Worm (Caenorhabditis elegans) whole organism, young adult: ENCODE results near the gene Y48A6B.9.

ENCODE experiments used
- B0261.1 ChIP-seq: sonication (generic microtip); optimal IDR thresholded peaks from 2 replicates; lab custom pipeline; 2016; ENCODE audit warnings: mild to moderate bottlenecking, missing genetic modification characterization, moderate library complexity, missing compliant biosample characterization
- B0336.3 ChIP-seq: fragments of 200-800 bp; sonication (Bioruptor generic); IDR thresholded peaks from 2 replicates; pipeline ENCODE4 v1.3.6; 2022; ENCODE audit warnings: missing genetic modification characterization, missing compliant biosample characterization
- C06A6.2 ChIP-seq: fragments of 200-800 bp; sonication (Bioruptor generic); conservative IDR thresholded peaks from 2 replicates; pipeline ENCODE4 v1.3.6; 2022; ENCODE audit warnings: missing genetic modification characterization, missing compliant biosample characterization
- D2030.7 ChIP-seq: fragments of 200-800 bp; sonication (Bioruptor generic); IDR thresholded peaks from 2 replicates; pipeline ENCODE4 v1.3.6; 2022; ENCODE audit warnings: missing genetic modification reagents, missing genetic modification characterization, missing compliant biosample characterization
- F37B4.10 ChIP-seq: fragments of 200-800 bp; sonication (Bioruptor generic); IDR thresholded peaks from 2 replicates; pipeline ENCODE4 v1.3.6; 2022; ENCODE audit warnings: missing genetic modification characterization, missing compliant biosample characterization
- F55B11.4 ChIP-seq: sonication (generic microtip); optimal IDR thresholded peaks from 2 replicates; lab custom pipeline; 2016; ENCODE audit warnings: missing compliant biosample characterization, missing genetic modification characterization, borderline replicate concordance; ENCODE audit not compliant: insufficient read depth
- F57A8.1 ChIP-seq: fragments of 200-800 bp; sonication (Bioruptor generic); optimal IDR thresholded peaks from 2 replicates; lab custom pipeline; 2018; ENCODE audit warnings: mild to moderate bottlenecking, missing genetic modification characterization, moderate library complexity, missing compliant biosample characterization
- T26A5.8 ChIP-seq: sonication (generic microtip); optimal IDR thresholded peaks from 2 replicates; lab custom pipeline; 2016; ENCODE audit warnings: missing genetic modification characterization, missing compliant biosample characterization
- Y53G8AR.9 ChIP-seq: fragments of 200-800 bp; sonication (Bioruptor generic); conservative IDR thresholded peaks from 2 replicates; pipeline ENCODE4 v1.3.6; 2022; ENCODE audit warnings: missing genetic modification reagents, missing genetic modification characterization, missing compliant biosample characterization
- Y56A3A.18 ChIP-seq: fragments of 200-800 bp; sonication (Bioruptor generic); IDR thresholded peaks from 2 replicates; pipeline ENCODE4 v1.3.6; 2022; ENCODE audit warnings: missing genetic modification reagents, missing genetic modification characterization, missing compliant biosample characterization
- Y67H2A.10 ChIP-seq: fragments of 200-800 bp; sonication (Bioruptor generic); conservative IDR thresholded peaks from 2 replicates; pipeline ENCODE4 v1.3.6; 2022; ENCODE audit warnings: missing genetic modification reagents, missing genetic modification characterization, missing compliant biosample characterization
- Y79H2A.3 ChIP-seq: fragments of 200-800 bp; sonication (Bioruptor generic); conservative IDR thresholded peaks from 2 replicates; pipeline ENCODE4 v1.3.6; 2022; ENCODE audit warnings: missing genetic modification reagents, missing genetic modification characterization, missing compliant biosample characterization
- aptf-2 ChIP-seq: fragments of 200-800 bp; sonication (Bioruptor generic); conservative IDR thresholded peaks from 2 replicates; pipeline ENCODE4 v1.3.6; 2022; ENCODE audit warnings: missing genetic modification reagents, missing genetic modification characterization, missing compliant biosample characterization
- attf-3 ChIP-seq: fragments of 200-800 bp; sonication (Bioruptor generic); conservative IDR thresholded peaks from 2 replicates; pipeline ENCODE4 v1.3.6; 2022; ENCODE audit warnings: missing genetic modification reagents, missing genetic modification characterization, missing compliant biosample characterization
- attf-5 ChIP-seq: fragments of 200-800 bp; sonication (Bioruptor generic); optimal IDR thresholded peaks from 2 replicates; lab custom pipeline; 2018; ENCODE audit warnings: mild to moderate bottlenecking, missing genetic modification characterization, missing compliant biosample characterization
- attf-6 ChIP-seq: fragments of 200-800 bp; sonication (Bioruptor generic); IDR thresholded peaks from 2 replicates; pipeline ENCODE4 v1.3.6; 2022; ENCODE audit warnings: missing genetic modification reagents, missing genetic modification characterization, missing compliant biosample characterization
- bed-1 ChIP-seq: fragments of 200-800 bp; sonication (Bioruptor generic); IDR thresholded peaks from 2 replicates; pipeline ENCODE4 v1.3.6; 2022; ENCODE audit warnings: missing genetic modification reagents, missing genetic modification characterization, missing compliant biosample characterization
- cebp-1 ChIP-seq, 2 experiments: fragments of 200-800 bp in 1 of 2; sonication (Bioruptor generic) in 1 of 2; sonication (generic microtip) in 1 of 2; IDR thresholded peaks in 1 of 2; optimal IDR thresholded peaks in 1 of 2; 2 replicates each; pipeline versions ENCODE4 v1.3.6 to Lab custom; 2017 to 2022; ENCODE audit warnings: missing compliant biosample characterization in 2 of 2, missing genetic modification characterization in 2 of 2, mild to moderate bottlenecking in 1 of 2, missing genetic modification reagents in 1 of 2, moderate library complexity in 1 of 2
- ceh-58 ChIP-seq: fragments of 200-800 bp; sonication (Bioruptor generic); IDR thresholded peaks from 2 replicates; pipeline ENCODE4 v1.3.6; 2022; ENCODE audit warnings: missing genetic modification characterization, missing compliant biosample characterization
- ceh-91 ChIP-seq: fragments of 200-800 bp; sonication (Bioruptor generic); IDR thresholded peaks from 2 replicates; pipeline ENCODE4 v1.3.6; 2022; ENCODE audit warnings: missing genetic modification reagents, missing genetic modification characterization, missing compliant biosample characterization
- chd-7 ChIP-seq: sonication (generic microtip); optimal IDR thresholded peaks from 2 replicates; lab custom pipeline; 2016; ENCODE audit warnings: mild to moderate bottlenecking, missing genetic modification characterization, moderate library complexity, missing compliant biosample characterization
- egl-18 ChIP-seq: fragments of 200-800 bp; sonication (Bioruptor generic); IDR thresholded peaks from 2 replicates; pipeline ENCODE4 v1.3.6; 2022; ENCODE audit warnings: missing genetic modification reagents, missing genetic modification characterization, missing compliant biosample characterization
- hmg-1.2 ChIP-seq: fragments of 200-800 bp; sonication (Bioruptor generic); IDR thresholded peaks from 2 replicates; pipeline ENCODE4 v1.3.6; 2022; ENCODE audit warnings: missing genetic modification reagents, missing genetic modification characterization, missing compliant biosample characterization
- hrde-1 ChIP-seq: sonication (generic microtip); optimal IDR thresholded peaks from 2 replicates; lab custom pipeline; 2016; ENCODE audit warnings: missing genetic modification characterization, mild to moderate bottlenecking, missing compliant biosample characterization, moderate library complexity, missing genotype, missing genetic modification reagents, borderline replicate concordance
- hsf-1 ChIP-seq: fragments of 200-800 bp; sonication (Bioruptor generic); IDR thresholded peaks from 2 replicates; pipeline ENCODE4 v1.3.6; 2022; ENCODE audit warnings: missing genetic modification reagents, missing genetic modification characterization, missing compliant biosample characterization
- let-526 ChIP-seq: fragments of 200-800 bp; sonication (Bioruptor generic); IDR thresholded peaks from 2 replicates; pipeline ENCODE4 v1.3.6; 2022; ENCODE audit warnings: missing genetic modification reagents, missing genetic modification characterization, missing compliant biosample characterization
- lin-26 ChIP-seq: fragments of 200-800 bp; sonication (Bioruptor generic); IDR thresholded peaks from 2 replicates; pipeline ENCODE4 v1.3.6; 2022; ENCODE audit warnings: missing genetic modification reagents, missing genetic modification characterization, missing compliant biosample characterization
- lin-54 ChIP-seq: fragments of 200-800 bp; sonication (Bioruptor generic); optimal IDR thresholded peaks from 2 replicates; lab custom pipeline; 2018; ENCODE audit warnings: mild to moderate bottlenecking, missing genetic modification characterization, missing compliant biosample characterization
- lsy-27 ChIP-seq: sonication (generic microtip); optimal IDR thresholded peaks from 2 replicates; lab custom pipeline; 2017; ENCODE audit warnings: missing genetic modification characterization, mild to moderate bottlenecking, missing compliant biosample characterization, antibody characterized with exemption, missing genotype, borderline replicate concordance; ENCODE audit not compliant: insufficient read depth
- madf-8 ChIP-seq: fragments of 200-800 bp; sonication (Bioruptor generic); conservative IDR thresholded peaks from 2 replicates; pipeline ENCODE4 v1.3.6; 2022; ENCODE audit warnings: missing genetic modification reagents, missing genetic modification characterization, missing compliant biosample characterization
- mcd-1 ChIP-seq: fragments of 200-800 bp; sonication (Bioruptor generic); IDR thresholded peaks from 2 replicates; pipeline ENCODE4 v1.3.6; 2022; ENCODE audit warnings: missing genetic modification reagents, missing genetic modification characterization, missing compliant biosample characterization
- nfya-1 ChIP-seq: sonication (generic microtip); optimal IDR thresholded peaks from 2 replicates; lab custom pipeline; 2017; ENCODE audit warnings: antibody characterized with exemption, missing compliant biosample characterization, missing genetic modification characterization, borderline replicate concordance; ENCODE audit not compliant: insufficient read depth
- nfya-2 ChIP-seq: fragments of 200-800 bp; sonication (Bioruptor generic); IDR thresholded peaks from 2 replicates; pipeline ENCODE4 v1.3.6; 2022; ENCODE audit warnings: missing genetic modification reagents, missing genetic modification characterization, missing compliant biosample characterization
- nfyb-1 ChIP-seq: fragments of 200-800 bp; sonication (Bioruptor generic); IDR thresholded peaks from 2 replicates; pipeline ENCODE4 v1.3.6; 2022; ENCODE audit warnings: missing genetic modification reagents, missing genetic modification characterization, missing compliant biosample characterization
- nhr-120 ChIP-seq: fragments of 200-800 bp; sonication (Bioruptor generic); IDR thresholded peaks from 2 replicates; pipeline ENCODE4 v1.3.6; 2022; ENCODE audit warnings: missing genetic modification characterization, missing compliant biosample characterization
- nhr-179 ChIP-seq: sonication (generic microtip); optimal IDR thresholded peaks from 2 replicates; lab custom pipeline; 2016; ENCODE audit warnings: mild to moderate bottlenecking, missing genetic modification characterization, missing compliant biosample characterization
- sdz-38 ChIP-seq: sonication (generic microtip); optimal IDR thresholded peaks from 2 replicates; lab custom pipeline; 2016; ENCODE audit warnings: missing genotype, missing genetic modification characterization, missing compliant biosample characterization
- sea-2 ChIP-seq: fragments of 200-800 bp; sonication (Bioruptor generic); IDR thresholded peaks from 2 replicates; pipeline ENCODE4 v1.3.6; 2022; ENCODE audit warnings: missing genetic modification characterization, missing compliant biosample characterization
- snpc-1.1 ChIP-seq: sonication (generic microtip); optimal IDR thresholded peaks from 2 replicates; lab custom pipeline; 2017; ENCODE audit warnings: missing genetic modification characterization, mild to moderate bottlenecking, missing compliant biosample characterization, antibody characterized with exemption, moderate library complexity, missing genotype, missing genetic modification reagents; ENCODE audit not compliant: insufficient read depth
- snpc-4 ChIP-seq, 5 experiments: fragments of 150-350 bp in 1 of 5; sonication (generic microtip) in 4 of 5; optimal IDR thresholded peaks; 2 replicates each; lab custom pipeline; 2014 to 2018; ENCODE audit warnings: missing genetic modification characterization in 5 of 5, missing biosample characterization in 3 of 5, antibody characterized with exemption in 2 of 5, mild to moderate bottlenecking in 2 of 5, missing compliant biosample characterization in 2 of 5, missing genotype in 2 of 5, moderate library complexity in 2 of 5, missing genetic modification reagents in 1 of 5
- tbp1 ChIP-seq: fragments of 200-800 bp; sonication (Bioruptor generic); optimal IDR thresholded peaks from 2 replicates; lab custom pipeline; 2018; ENCODE audit warnings: mild to moderate bottlenecking, missing genetic modification characterization, missing compliant biosample characterization
- tbx-9 ChIP-seq: sonication (generic microtip); optimal IDR thresholded peaks from 2 replicates; lab custom pipeline; 2016; ENCODE audit warnings: borderline replicate concordance, missing genetic modification characterization, inconsistent platforms, missing compliant biosample characterization
- unc-130 ChIP-seq: sonication (generic microtip); optimal IDR thresholded peaks from 2 replicates; lab custom pipeline; 2016; ENCODE audit warnings: missing genetic modification reagents, missing genetic modification characterization, missing compliant biosample characterization
- zfh-2 ChIP-seq: fragments of 200-800 bp; sonication (Bioruptor generic); conservative IDR thresholded peaks from 2 replicates; pipeline ENCODE4 v1.3.6; 2022; ENCODE audit warnings: missing genetic modification reagents, missing genetic modification characterization, missing compliant biosample characterization

The Y48A6B.9 gene

ce11 chrIII:11007552-11008272 lies 25.3 kb upstream of the Y48A6B.9 start, which contains the start of the genes fipr-17 and Y48A6B.3 (continued):
- TF ChIP-seq snpc-4 (GFP tag; optimal IDR thresholded peaks at IDR 0.05; lab: Kevin White, UChicago), result peak; percentile 42
- TF ChIP-seq snpc-4 (tag; optimal IDR thresholded peaks at IDR 0.05; lab: Kevin White, UChicago), result peak; percentile 46 to 70 (median 62)
- peak; percentile 98 for TF ChIP-seq lin-54 (GFP tag; lab: Kevin White, UChicago)
- TF ChIP-seq snpc-1.1 (tag; lab: Kevin White, UChicago), result peak; percentile 58
- no peak for TF ChIP-seq B0261.1 (tag; lab: Kevin White, UChicago)
- TF ChIP-seq nfya-2 (GFP tag; lab: Robert Waterston, UW), result no peak
- no peak for TF ChIP-seq tbx-9 (tag; lab: Kevin White, UChicago)
- no peak for TF ChIP-seq F57A8.1 (GFP tag; lab: Kevin White, UChicago)
- TF ChIP-seq bed-1 (GFP tag; lab: Robert Waterston, UW), result no peak
- 0 out of 2 replicates have a peak, but pooled peaks have one; percentile 14 for TF ChIP-seq attf-3 (GFP tag; lab: Robert Waterston, UW)
- TF ChIP-seq C06A6.2, result no peak
- no peak for TF ChIP-seq let-526 (GFP tag; lab: Robert Waterston, UW)
- no peak for TF ChIP-seq unc-130 (GFP tag; lab: Kevin White, UChicago)
- TF ChIP-seq Y56A3A.18, result no peak
- no peak for TF ChIP-seq nhr-120 (GFP tag; lab: Robert Waterston, UW)
- TF ChIP-seq sea-2 (GFP tag; lab: Robert Waterston, UW), result no peak
- TF ChIP-seq Y79H2A.3 (GFP tag; lab: Robert Waterston, UW), result no peak
- TF ChIP-seq aptf-2, result no peak
- peak; percentile 87 for TF ChIP-seq D2030.7 (GFP tag; lab: Robert Waterston, UW)
- peak; percentile 88 for TF ChIP-seq attf-5 (GFP tag; lab: Kevin White, UChicago)
- TF ChIP-seq chd-7 (tag; lab: Kevin White, UChicago), result no peak
- peak; percentile 97 for TF ChIP-seq mcd-1
- TF ChIP-seq Y67H2A.10 (GFP tag; lab: Robert Waterston, UW), result no peak
- TF ChIP-seq F55B11.4 (tag; lab: Kevin White, UChicago), result no peak
- no peak for TF ChIP-seq nhr-179 (tag; lab: Kevin White, UChicago)
- no peak for TF ChIP-seq T26A5.8 (tag; lab: Kevin White, UChicago)
- no peak for TF ChIP-seq F37B4.10
- no peak for TF ChIP-seq egl-18 (GFP tag; lab: Robert Waterston, UW)
- TF ChIP-seq hsf-1, result peak; percentile 65; the same call in 1 of the 2 replicates
- TF ChIP-seq cebp-1 (GFP tag; IDR thresholded peaks at IDR 0.05; lab: Robert Waterston, UW), result no peak
- peak; percentile 62 for TF ChIP-seq cebp-1 (tag; optimal IDR thresholded peaks at IDR 0.05; lab: Kevin White, UChicago)
- peak; percentile 65 for TF ChIP-seq tbp1 (GFP tag; lab: Kevin White, UChicago)
- TF ChIP-seq zfh-2 (GFP tag; lab: Robert Waterston, UW), result no peak

ce11 chrIII:11008869-11009268 lies 24.1 kb upstream of the Y48A6B.9 start, which contains the start of gene exos-1:
TSS of gene exos-1 (plus strand) at chrIII:11009043.
- TF ChIP-seq madf-8 (no peak), nfyb-1 (GFP tag; lab: Robert Waterston, UW) (0 out of 2 replicates have a peak, but pooled peaks have one; percentile 33), hrde-1 (tag; lab: Kevin White, UChicago) (no peak), B0336.3 (GFP tag; lab: Robert Waterston, UW) (peak; percentile 81), nfya-1 (no peak), lin-54 (GFP tag; lab: Kevin White, UChicago) (peak; percentile 37), ceh-91 (GFP tag; lab: Robert Waterston, UW) (peak; percentile 23; the same call in 1 of the 2 replicates), hmg-1.2 (GFP tag; lab: Robert Waterston, UW) (0 out of 2 replicates have a peak, but pooled peaks have one; percentile 9), attf-5 (GFP tag; lab: Kevin White, UChicago) (no peak), tbp1 (GFP tag; lab: Kevin White, UChicago) (no peak), attf-6 (GFP tag; lab: Robert Waterston, UW) (peak; percentile 45), ceh-58 (GFP tag; lab: Robert Waterston, UW) (no peak), attf-3 (GFP tag; lab: Robert Waterston, UW) (peak; percentile 33; the same call in 1 of the 2 replicates), lsy-27 (tag; lab: Kevin White, UChicago) (no peak), mcd-1 (peak; percentile 50), Y53G8AR.9 (GFP tag; lab: Robert Waterston, UW) (peak; percentile 71; the same call in 1 of the 2 replicates), sdz-38 (tag; lab: Kevin White, UChicago) (no peak), lin-26 (GFP tag; lab: Robert Waterston, UW) (peak; percentile 56; the same call in 1 of the 2 replicates)
